Worm (Caenorhabditis elegans) whole organism, midembryonic: Measurements from ENCODE around the gene clec-212.
A peak's percentile ranks its signal among the peaks of the same experiment; 100 is the strongest.

ENCODE experiments used
- T22C8.4 ChIP-seq: fragments of 200-800 bp; sonication (Bioruptor generic); IDR thresholded peaks from 2 replicates; pipeline ENCODE4 v1.3.6; 2022; ENCODE audit warnings: missing genetic modification characterization, missing compliant biosample characterization
- cog-1 ChIP-seq: sonication (generic microtip); optimal IDR thresholded peaks from 2 replicates; lab custom pipeline; 2016; ENCODE audit warnings: missing genetic modification characterization, missing compliant biosample characterization
- flt-1 ChIP-seq: fragments of 200-800 bp; sonication (Bioruptor generic); IDR thresholded peaks from 2 replicates; pipeline ENCODE4 v1.3.6; 2022; ENCODE audit warnings: missing genetic modification characterization, missing compliant biosample characterization
- klf-2 ChIP-seq: fragments of 200-800 bp; sonication (Bioruptor generic); conservative IDR thresholded peaks from 2 replicates; pipeline ENCODE4 v1.3.6; 2022; ENCODE audit warnings: missing genetic modification reagents, missing genetic modification characterization, missing compliant biosample characterization
- med-1 ChIP-seq: sonication (generic microtip); optimal IDR thresholded peaks from 2 replicates; lab custom pipeline; 2017; ENCODE audit warnings: missing genetic modification characterization, mild to moderate bottlenecking, missing compliant biosample characterization, antibody characterized with exemption, missing genetic modification reagents; ENCODE audit not compliant: insufficient read depth
- ref-1 ChIP-seq: fragments of 200-800 bp; sonication (Bioruptor generic); conservative IDR thresholded peaks from 2 replicates; pipeline ENCODE4 v1.3.6; 2022; ENCODE audit warnings: missing genetic modification reagents, missing genetic modification characterization, missing compliant biosample characterization
- tab-1 ChIP-seq: fragments of 200-800 bp; sonication (Bioruptor generic); IDR thresholded peaks from 2 replicates; pipeline ENCODE4 v1.3.6; 2022; ENCODE audit warnings: missing genetic modification characterization, missing compliant biosample characterization
- ztf-23 ChIP-seq: fragments of 200-800 bp; sonication (Bioruptor generic); IDR thresholded peaks from 2 replicates; pipeline ENCODE4 v1.3.6; 2022; ENCODE audit warnings: missing genetic modification reagents, missing genetic modification characterization, missing compliant biosample characterization
- ztf-29 ChIP-seq: fragments of 200-800 bp; sonication (Bioruptor generic); IDR thresholded peaks from 2 replicates; pipeline ENCODE4 v1.3.6; 2022; ENCODE audit warnings: missing genetic modification reagents, missing genetic modification characterization, missing compliant biosample characterization

The clec-212 gene

DNA sequence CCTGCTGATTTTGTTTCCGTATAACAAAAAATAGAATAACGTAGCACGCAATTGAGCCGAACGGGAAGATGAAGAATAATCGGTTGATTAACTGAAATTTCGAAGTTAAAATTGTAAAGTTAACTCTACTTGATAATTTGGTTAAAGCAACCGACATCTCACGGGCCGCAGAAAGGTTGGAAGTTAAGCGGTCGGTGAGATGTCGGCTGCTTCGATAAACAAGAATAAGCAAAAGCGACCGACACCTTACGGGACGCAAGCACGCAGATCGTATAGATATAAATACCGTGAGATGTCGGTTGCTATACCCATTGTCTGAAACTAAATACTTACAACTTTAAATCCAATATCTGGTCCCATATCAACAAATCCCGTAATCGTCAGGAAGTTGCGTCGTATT is 24.9 kb upstream of the clec-212 start:
- TF ChIP-seq ztf-23 (GFP tag; lab: Robert Waterston, UW) (no peak), ztf-29 (GFP tag; lab: Robert Waterston, UW) (no peak), med-1 (GFP tag; lab: Kevin White, UChicago) (no peak)

DNA sequence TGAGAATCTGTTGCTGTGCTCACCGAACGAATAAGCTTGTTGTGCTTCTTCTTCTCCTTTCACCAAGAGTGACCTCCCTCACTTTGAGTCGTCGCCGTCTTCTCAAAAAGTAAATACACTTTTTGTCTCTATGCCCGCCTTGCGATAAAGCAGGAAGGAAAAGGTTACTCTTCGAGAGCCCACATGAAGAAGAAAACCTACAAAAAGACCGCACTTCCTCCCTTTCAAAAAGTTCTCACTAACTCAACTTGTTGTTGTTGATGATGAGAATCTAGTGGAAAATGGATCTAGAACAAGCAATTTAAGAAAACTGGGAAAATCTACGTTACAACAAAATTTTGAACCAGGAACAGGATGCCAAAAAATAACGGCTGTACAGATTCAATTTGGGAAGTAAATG is 20.3 kb upstream of the clec-212 start, which contains the start of gene C50E3.6:
Gene C50E3.6, minus strand, starts transcription at position 101 of the 400 bp plus-strand sequence.
- TF ChIP-seq cog-1 (tag; lab: Kevin White, UChicago) (no peak), ztf-23 (GFP tag; lab: Robert Waterston, UW) (no peak), flt-1 (no peak), ref-1 (GFP tag; lab: Robert Waterston, UW) (no peak), T22C8.4 (GFP tag; lab: Robert Waterston, UW) (no peak), tab-1 (GFP tag; lab: Robert Waterston, UW) (no peak), med-1 (GFP tag; lab: Kevin White, UChicago) (no peak), klf-2 (GFP tag; lab: Robert Waterston, UW) (no peak), ztf-29 (GFP tag; lab: Robert Waterston, UW) (no peak)

DNA sequence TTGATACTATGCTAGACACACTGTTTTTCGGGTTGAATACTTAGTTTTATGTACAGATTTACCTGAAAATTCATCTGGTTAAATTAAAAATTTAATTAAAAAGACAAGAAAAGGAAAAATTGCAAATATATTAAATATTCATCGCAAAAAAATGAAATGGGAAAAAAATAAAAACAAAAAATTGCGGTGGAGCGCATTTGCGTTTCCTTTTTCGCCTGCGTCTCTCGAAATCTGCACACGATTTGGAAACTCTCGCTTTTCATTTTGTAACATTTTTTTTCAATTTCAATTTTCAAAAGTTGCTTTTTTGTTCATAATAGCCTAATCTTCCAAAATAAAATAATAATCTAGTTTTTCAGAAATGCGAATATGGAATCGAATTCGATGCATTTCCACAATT is 17.4 kb upstream of the clec-212 start, which contains the start of the genes F19F10.11 and C50E3.5:
Gene F19F10.11, minus strand, starts transcription at position 68 of the 400 bp plus-strand sequence.
Gene C50E3.5, plus strand, starts transcription at position 360 of the 400 bp plus-strand sequence.
- no peak for TF ChIP-seq ztf-23 (GFP tag; lab: Robert Waterston, UW)
- TF ChIP-seq med-1 (GFP tag; lab: Kevin White, UChicago), result no peak
- TF ChIP-seq flt-1, result no peak
- no peak for TF ChIP-seq cog-1 (tag; lab: Kevin White, UChicago)
- TF ChIP-seq T22C8.4 (GFP tag; lab: Robert Waterston, UW), result no peak
- no peak for TF ChIP-seq tab-1 (GFP tag; lab: Robert Waterston, UW)
- no peak for TF ChIP-seq ztf-29 (GFP tag; lab: Robert Waterston, UW)
- no peak for TF ChIP-seq ref-1 (GFP tag; lab: Robert Waterston, UW)
- TF ChIP-seq klf-2 (GFP tag; lab: Robert Waterston, UW), result no peak

DNA sequence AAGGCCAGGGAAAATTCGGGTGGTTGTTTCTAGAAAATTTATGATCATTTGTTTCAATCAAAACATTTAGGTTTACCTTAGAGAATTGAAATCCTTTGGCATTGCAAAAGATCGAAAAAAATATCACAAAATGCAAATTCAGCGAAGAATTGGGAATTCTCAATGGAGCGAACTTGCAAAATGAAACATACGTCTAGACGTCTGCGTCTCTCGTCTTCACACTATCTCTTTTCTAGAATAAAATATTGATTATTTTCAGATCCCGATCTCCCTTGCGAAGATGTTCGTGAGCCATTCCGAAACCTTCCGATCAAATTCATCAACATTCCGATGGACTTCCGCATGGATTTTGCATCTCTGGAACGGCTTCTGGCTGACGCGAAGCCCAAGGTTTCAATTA is 10.2 kb upstream of the clec-212 start, which contains the start of gene ets-6:
Gene ets-6, minus strand, starts transcription at position 169 of the 400 bp plus-strand sequence.
- no peak for TF ChIP-seq klf-2 (GFP tag; lab: Robert Waterston, UW)
- TF ChIP-seq T22C8.4 (GFP tag; lab: Robert Waterston, UW), result peak; percentile 67

DNA sequence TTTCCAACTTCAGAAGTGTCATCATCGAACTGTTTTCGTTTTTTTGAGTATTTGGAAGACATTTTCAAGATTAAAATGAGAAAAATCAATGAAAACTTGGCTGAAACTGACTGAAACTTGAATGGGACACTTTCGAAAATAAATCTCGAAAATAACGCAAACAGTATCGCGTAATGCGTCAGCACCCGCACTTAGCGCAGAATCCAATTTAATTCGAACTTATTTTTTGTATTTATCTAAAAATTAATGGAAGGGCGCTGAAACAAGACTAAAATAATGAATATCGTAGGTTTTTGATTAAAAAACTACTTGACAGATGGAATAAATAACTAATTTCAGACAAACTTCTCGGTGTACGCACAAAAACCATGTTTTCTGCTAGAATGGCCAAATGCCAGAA is 5.4 kb upstream of the clec-212 start, which contains the start of the genes snu-66 and ints-9:
Gene snu-66, minus strand, starts transcription at position 108 of the 400 bp plus-strand sequence.
Gene ints-9, plus strand, starts transcription at position 240 of the 400 bp plus-strand sequence.
- TF ChIP-seq tab-1 (GFP tag; lab: Robert Waterston, UW), result no peak
- TF ChIP-seq klf-2 (GFP tag; lab: Robert Waterston, UW), result no peak
- TF ChIP-seq ztf-23 (GFP tag; lab: Robert Waterston, UW), result no peak
- no peak for TF ChIP-seq cog-1 (tag; lab: Kevin White, UChicago)
- TF ChIP-seq med-1 (GFP tag; lab: Kevin White, UChicago), result no peak
- no peak for TF ChIP-seq flt-1
- no peak for TF ChIP-seq T22C8.4 (GFP tag; lab: Robert Waterston, UW)
- no peak for TF ChIP-seq ztf-29 (GFP tag; lab: Robert Waterston, UW)
- TF ChIP-seq ref-1 (GFP tag; lab: Robert Waterston, UW), result no peak

DNA sequence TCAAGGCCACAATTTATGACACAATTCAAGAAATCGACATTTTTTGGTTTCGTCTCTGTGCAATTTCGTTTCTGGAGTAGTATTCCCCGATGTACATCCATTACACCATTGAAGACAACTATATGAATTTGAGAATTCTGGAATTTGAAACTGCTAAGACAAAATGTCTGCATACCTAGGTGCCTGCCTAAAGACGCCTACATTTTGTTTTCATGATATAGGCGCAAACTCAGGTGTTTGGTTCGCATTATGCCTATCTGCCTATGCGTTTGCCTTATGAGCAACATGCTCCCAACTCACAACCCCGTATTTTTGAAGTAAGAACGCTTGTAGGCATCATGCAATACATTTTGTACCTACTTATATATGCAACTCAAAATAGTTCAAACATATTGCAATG is 765 bp upstream of the clec-212 start, which contains the start of gene F19F10.14:
Gene F19F10.14, minus strand, starts transcription at position 101 of the 400 bp plus-strand sequence.
- TF ChIP-seq ztf-23 (GFP tag; lab: Robert Waterston, UW) (no peak), klf-2 (GFP tag; lab: Robert Waterston, UW) (no peak), ref-1 (GFP tag; lab: Robert Waterston, UW) (no peak), med-1 (GFP tag; lab: Kevin White, UChicago) (no peak), ztf-29 (GFP tag; lab: Robert Waterston, UW) (no peak), T22C8.4 (GFP tag; lab: Robert Waterston, UW) (no peak), cog-1 (tag; lab: Kevin White, UChicago) (no peak), tab-1 (GFP tag; lab: Robert Waterston, UW) (no peak), flt-1 (no peak)

DNA sequence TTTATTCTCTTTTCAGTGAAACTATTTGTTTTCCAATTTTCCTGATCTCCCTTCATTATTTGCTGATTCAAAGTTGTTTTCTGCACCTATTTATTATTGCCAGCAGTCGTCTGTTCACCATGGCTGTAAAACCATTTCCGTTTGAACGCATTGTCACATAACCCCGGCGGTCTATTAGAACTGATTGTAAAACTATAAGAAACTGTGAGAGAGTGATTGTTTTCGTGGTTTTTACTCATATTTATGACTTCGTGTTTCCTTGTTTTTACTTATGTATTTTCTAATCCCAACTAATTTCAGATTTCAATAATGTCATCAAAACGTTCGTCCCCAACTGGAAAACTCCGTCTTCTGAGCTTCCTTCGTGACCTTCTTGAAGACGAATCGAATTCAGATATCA is 7.2 kb downstream of the clec-212 start, which contains the start of gene F19F10.1:
Gene F19F10.1, plus strand, starts transcription at position 301 of the 400 bp plus-strand sequence.
- TF ChIP-seq tab-1 (GFP tag; lab: Robert Waterston, UW) (no peak), flt-1 (no peak), ztf-23 (GFP tag; lab: Robert Waterston, UW) (no peak), cog-1 (tag; lab: Kevin White, UChicago) (no peak), klf-2 (GFP tag; lab: Robert Waterston, UW) (no peak), ref-1 (GFP tag; lab: Robert Waterston, UW) (no peak)

DNA sequence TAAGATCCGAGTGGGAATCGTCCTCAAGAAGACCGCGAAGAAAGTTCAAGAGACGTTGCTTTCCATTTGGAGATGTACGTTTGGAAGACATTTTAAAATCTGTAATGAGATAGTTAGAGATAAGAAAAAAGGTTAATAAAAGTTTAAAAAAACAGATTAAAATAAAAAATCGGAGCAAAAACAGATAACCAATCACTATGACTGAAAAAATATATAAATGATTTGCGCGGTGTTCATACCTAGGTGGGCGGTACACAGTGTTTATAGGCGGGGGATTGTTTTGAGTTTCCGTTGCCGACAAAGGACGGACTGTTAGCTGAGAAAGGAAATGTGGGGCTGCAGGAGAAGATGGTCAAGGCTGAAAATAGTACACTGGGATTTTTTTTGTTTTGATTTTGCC is 11.5 kb downstream of the clec-212 start, which contains the start of gene ets-7:
Gene ets-7, minus strand, starts transcription at position 101 of the 400 bp plus-strand sequence.
- TF ChIP-seq ref-1 (GFP tag; lab: Robert Waterston, UW) (no peak), klf-2 (GFP tag; lab: Robert Waterston, UW) (no peak), tab-1 (GFP tag; lab: Robert Waterston, UW) (no peak), ztf-29 (GFP tag; lab: Robert Waterston, UW) (no peak), cog-1 (tag; lab: Kevin White, UChicago) (no peak), T22C8.4 (GFP tag; lab: Robert Waterston, UW) (no peak), med-1 (GFP tag; lab: Kevin White, UChicago) (no peak), ztf-23 (GFP tag; lab: Robert Waterston, UW) (no peak), flt-1 (no peak)

DNA sequence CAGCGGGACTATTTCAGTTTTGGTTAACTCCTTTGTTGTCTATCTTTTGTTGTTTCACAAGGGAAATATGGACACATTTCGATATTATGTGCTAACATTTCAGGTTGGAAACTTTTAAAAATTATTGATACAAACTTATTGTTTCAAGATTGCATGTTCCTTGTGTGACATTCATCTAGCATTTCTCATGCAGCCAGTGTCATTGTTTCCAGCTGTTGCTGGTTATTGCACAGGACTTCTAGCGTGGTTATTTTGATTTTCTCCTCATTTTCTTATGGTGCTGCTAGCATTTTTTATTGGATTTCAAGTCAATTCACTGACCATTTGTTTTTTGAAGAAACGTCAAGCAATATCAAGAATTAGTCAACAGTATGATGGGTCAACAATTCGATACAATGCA is 14.3 kb downstream of the clec-212 start:
- TF ChIP-seq klf-2 (GFP tag; lab: Robert Waterston, UW) (no peak), ztf-29 (GFP tag; lab: Robert Waterston, UW) (no peak), cog-1 (tag; lab: Kevin White, UChicago) (no peak), ref-1 (GFP tag; lab: Robert Waterston, UW) (no peak), T22C8.4 (GFP tag; lab: Robert Waterston, UW) (no peak)
